Worm (Caenorhabditis elegans) whole organism, L3 larva: ENCODE measurements around the gene unc-86.

Source experiments
- R02D3.7 ChIP-seq: fragments of 150-350 bp; optimal IDR thresholded peaks from 2 replicates; lab custom pipeline; 2014; ENCODE audit warnings: missing biosample characterization, missing genetic modification characterization
- ZK546.5 ChIP-seq: sonication (generic microtip); optimal IDR thresholded peaks from 2 replicates; lab custom pipeline; 2017; ENCODE audit warnings: missing biosample characterization, missing genetic modification characterization
- aly-2 ChIP-seq: fragments of 150-350 bp; optimal IDR thresholded peaks from 2 replicates; lab custom pipeline; 2014; ENCODE audit warnings: missing biosample characterization, missing genetic modification characterization
- ama-1 ChIP-seq: fragments of 150-350 bp; optimal IDR thresholded peaks from 2 replicates; lab custom pipeline; 2018
- ceh-28 ChIP-seq: fragments of 150-350 bp; optimal IDR thresholded peaks from 2 replicates; lab custom pipeline; 2014; ENCODE audit warnings: missing biosample characterization, missing genetic modification reagents, missing genetic modification characterization
- ceh-82 ChIP-seq: fragments of 150-350 bp; optimal IDR thresholded peaks from 2 replicates; lab custom pipeline; 2014; ENCODE audit warnings: missing biosample characterization, missing genetic modification characterization
- ceh-9 ChIP-seq: sonication (generic microtip); optimal IDR thresholded peaks from 2 replicates; lab custom pipeline; 2018; ENCODE audit warnings: missing biosample characterization, missing genetic modification characterization
- daf-12 ChIP-seq: fragments of 150-350 bp; optimal IDR thresholded peaks from 2 replicates; lab custom pipeline; 2014; ENCODE audit warnings: missing biosample characterization, missing genetic modification reagents, missing genetic modification characterization
- egl-27 ChIP-seq: sonication (generic microtip); optimal IDR thresholded peaks from 4 replicates; lab custom pipeline; 2017; ENCODE audit warnings: missing biosample characterization, missing genetic modification reagents, missing genetic modification characterization
- egl-5 ChIP-seq: fragments of 150-350 bp; optimal IDR thresholded peaks from 2 replicates; lab custom pipeline; 2017; ENCODE audit warnings: missing biosample characterization, missing genetic modification reagents, missing genetic modification characterization, inconsistent platforms
- elt-1 ChIP-seq: fragments of 150-350 bp; optimal IDR thresholded peaks from 2 replicates; lab custom pipeline; 2014; ENCODE audit warnings: missing biosample characterization, missing genetic modification characterization
- elt-2 ChIP-seq: sonication (generic microtip); optimal IDR thresholded peaks from 2 replicates; lab custom pipeline; 2016; ENCODE audit warnings: missing genetic modification reagents, mild to moderate bottlenecking, missing genetic modification characterization, missing compliant biosample characterization
- elt-3 ChIP-seq, 3 experiments: fragments of 150-350 bp in 1 of 3; sonication (generic microtip) in 2 of 3; optimal IDR thresholded peaks; 2 replicates in 2 of 3; 4 replicates in 1 of 3; lab custom pipeline; 2014 to 2017; ENCODE audit warnings: missing biosample characterization in 3 of 3, missing genetic modification characterization in 3 of 3
- eor-1 ChIP-seq, 2 experiments: fragments of 150-350 bp; optimal IDR thresholded peaks; 2 replicates each; lab custom pipeline; 2014 to 2018; ENCODE audit warnings: missing biosample characterization in 2 of 2, missing genetic modification characterization in 2 of 2
- fkh-10 ChIP-seq: sonication (generic microtip); optimal IDR thresholded peaks from 2 replicates; lab custom pipeline; 2017; ENCODE audit warnings: missing biosample characterization, missing genetic modification reagents, missing genetic modification characterization
- fkh-2 ChIP-seq: fragments of 150-350 bp; optimal IDR thresholded peaks from 2 replicates; lab custom pipeline; 2014; ENCODE audit warnings: missing biosample characterization, missing genetic modification reagents, missing genetic modification characterization
- fos-1 ChIP-seq: fragments of 150-350 bp; optimal IDR thresholded peaks from 2 replicates; lab custom pipeline; 2014; ENCODE audit warnings: missing biosample characterization, missing genetic modification characterization
- hmg-11 ChIP-seq: sonication (generic microtip); optimal IDR thresholded peaks from 2 replicates; lab custom pipeline; 2016; ENCODE audit warnings: missing genetic modification characterization, missing compliant biosample characterization
- jun-1 ChIP-seq: fragments of 150-350 bp; optimal IDR thresholded peaks from 2 replicates; lab custom pipeline; 2014; ENCODE audit warnings: missing biosample characterization, missing genetic modification reagents, missing genetic modification characterization
- lin-15B ChIP-seq: fragments of 150-350 bp; optimal IDR thresholded peaks from 2 replicates; lab custom pipeline; 2014; ENCODE audit warnings: missing biosample characterization, missing genetic modification characterization
- lin-39 ChIP-seq: fragments of 150-350 bp; optimal IDR thresholded peaks from 2 replicates; lab custom pipeline; 2018; ENCODE audit warnings: missing biosample characterization, missing genetic modification reagents, missing genetic modification characterization
- lsy-12 ChIP-seq: sonication (generic microtip); optimal IDR thresholded peaks from 2 replicates; lab custom pipeline; 2016; ENCODE audit warnings: mild to moderate bottlenecking, missing genetic modification characterization, missing compliant biosample characterization
- mdl-1 ChIP-seq: fragments of 150-350 bp; optimal IDR thresholded peaks from 2 replicates; lab custom pipeline; 2014; ENCODE audit warnings: missing biosample characterization, missing genetic modification characterization
- mml-1 ChIP-seq: fragments of 150-350 bp; sonication (generic microtip); optimal IDR thresholded peaks from 3 replicates; lab custom pipeline; 2014; ENCODE audit warnings: missing biosample characterization, missing genetic modification characterization
- nfya-1 ChIP-seq: sonication (generic microtip); optimal IDR thresholded peaks from 2 replicates; lab custom pipeline; 2017; ENCODE audit warnings: missing genetic modification characterization, mild to moderate bottlenecking, missing compliant biosample characterization, antibody characterized with exemption, moderate library complexity; ENCODE audit not compliant: insufficient read depth
- nhr-11 ChIP-seq: fragments of 150-350 bp; optimal IDR thresholded peaks from 2 replicates; lab custom pipeline; 2014; ENCODE audit warnings: missing biosample characterization, missing genetic modification characterization
- nhr-12 ChIP-seq: fragments of 150-350 bp; optimal IDR thresholded peaks from 2 replicates; lab custom pipeline; 2014; ENCODE audit warnings: missing biosample characterization, missing genetic modification characterization
- nhr-23 ChIP-seq: fragments of 150-350 bp; optimal IDR thresholded peaks from 2 replicates; lab custom pipeline; 2014; ENCODE audit warnings: missing biosample characterization, missing genetic modification reagents, missing genetic modification characterization
- nhr-237 ChIP-seq: fragments of 150-350 bp; optimal IDR thresholded peaks from 2 replicates; lab custom pipeline; 2014; ENCODE audit warnings: missing biosample characterization, missing genetic modification characterization
- nhr-25 ChIP-seq: sonication (generic microtip); optimal IDR thresholded peaks from 2 replicates; lab custom pipeline; 2017; ENCODE audit warnings: missing biosample characterization, missing genetic modification characterization
- nhr-28 ChIP-seq: fragments of 150-350 bp; optimal IDR thresholded peaks from 2 replicates; lab custom pipeline; 2014; ENCODE audit warnings: missing biosample characterization, missing genetic modification characterization
- nhr-43 ChIP-seq: sonication (generic microtip); optimal IDR thresholded peaks from 2 replicates; lab custom pipeline; 2016; ENCODE audit warnings: mild to moderate bottlenecking, missing genetic modification characterization, missing compliant biosample characterization; ENCODE audit not compliant: poor library complexity, severe bottlenecking
- nhr-67 ChIP-seq: fragments of 150-350 bp; optimal IDR thresholded peaks from 2 replicates; lab custom pipeline; 2014; ENCODE audit warnings: missing biosample characterization, missing genetic modification characterization
- nhr-76 ChIP-seq: fragments of 150-350 bp; sonication (generic microtip); optimal IDR thresholded peaks from 5 replicates; lab custom pipeline; 2014; ENCODE audit warnings: missing biosample characterization, missing genetic modification characterization
- pha-4 ChIP-seq: fragments of 150-350 bp; optimal IDR thresholded peaks from 2 replicates; lab custom pipeline; 2014; ENCODE audit warnings: missing biosample characterization, missing genetic modification reagents, missing genetic modification characterization
- pqm-1 ChIP-seq: fragments of 150-350 bp; optimal IDR thresholded peaks from 2 replicates; lab custom pipeline; 2017; ENCODE audit warnings: missing biosample characterization, missing genetic modification characterization, inconsistent platforms
- skn-1 ChIP-seq: fragments of 150-350 bp; optimal IDR thresholded peaks from 2 replicates; lab custom pipeline; 2014; ENCODE audit warnings: missing biosample characterization, missing genetic modification characterization
- snpc-4 ChIP-seq: fragments of 150-350 bp; optimal IDR thresholded peaks from 2 replicates; lab custom pipeline; 2014; ENCODE audit warnings: missing biosample characterization, missing genetic modification characterization
- tbx-2 ChIP-seq: sonication (generic microtip); optimal IDR thresholded peaks from 2 replicates; lab custom pipeline; 2016; ENCODE audit warnings: mild to moderate bottlenecking, missing genetic modification characterization, missing compliant biosample characterization
- unc-62 ChIP-seq: fragments of 150-350 bp; sonication (generic microtip); optimal IDR thresholded peaks from 4 replicates; lab custom pipeline; 2014; ENCODE audit warnings: missing biosample characterization, missing genetic modification reagents, missing genetic modification characterization
- zag-1 ChIP-seq: fragments of 150-350 bp; optimal IDR thresholded peaks from 2 replicates; lab custom pipeline; 2014; ENCODE audit warnings: missing biosample characterization, missing genetic modification characterization
- ztf-11 ChIP-seq: fragments of 150-350 bp; optimal IDR thresholded peaks from 2 replicates; lab custom pipeline; 2014; ENCODE audit warnings: missing biosample characterization, missing genetic modification characterization
- ztf-4 ChIP-seq: fragments of 150-350 bp; optimal IDR thresholded peaks from 2 replicates; lab custom pipeline; 2014; ENCODE audit warnings: missing biosample characterization, missing genetic modification characterization

unc-86 gene

DNA sequence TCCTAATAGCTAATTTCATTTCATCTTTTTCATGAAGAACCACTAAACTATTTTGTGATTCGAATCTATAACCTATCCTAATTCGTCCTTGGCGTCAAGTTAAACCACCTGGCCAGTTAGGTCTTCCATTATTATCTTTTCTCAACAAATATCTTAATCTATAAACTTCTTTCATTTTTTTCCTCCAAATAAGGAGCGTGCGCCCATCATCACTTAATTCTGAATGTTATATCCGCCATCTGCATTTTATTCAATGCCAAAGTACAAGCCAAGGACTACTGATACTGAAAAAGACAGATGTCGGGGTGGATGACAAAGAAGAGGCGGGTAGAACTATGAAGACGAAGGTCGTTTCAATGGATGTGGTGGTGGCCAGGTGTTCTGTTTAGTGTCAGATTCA, 12.8 kb upstream of the unc-86 start:
- TF ChIP-seq nhr-25 (tag; lab: Kevin White, UChicago) (peak; percentile 48), nhr-23 (peak; percentile 2), ztf-4 (no peak), fkh-10 (GFP tag; lab: Kevin White, UChicago) (no peak), elt-1 (no peak), ceh-82 (tag; lab: Kevin White, UChicago) (no peak), nhr-76 (no peak), jun-1 (tag; lab: Kevin White, UChicago) (no peak), pqm-1 (tag; lab: Kevin White, UChicago) (no peak), fkh-2 (no peak), egl-5 (tag; lab: Kevin White, UChicago) (peak; percentile 25), unc-62 (GFP tag; lab: Kevin White, UChicago) (no peak), lsy-12 (no peak), snpc-4 (tag; lab: Kevin White, UChicago) (no peak), mml-1 (no peak), pha-4 (tag; lab: Kevin White, UChicago) (no peak)

DNA sequence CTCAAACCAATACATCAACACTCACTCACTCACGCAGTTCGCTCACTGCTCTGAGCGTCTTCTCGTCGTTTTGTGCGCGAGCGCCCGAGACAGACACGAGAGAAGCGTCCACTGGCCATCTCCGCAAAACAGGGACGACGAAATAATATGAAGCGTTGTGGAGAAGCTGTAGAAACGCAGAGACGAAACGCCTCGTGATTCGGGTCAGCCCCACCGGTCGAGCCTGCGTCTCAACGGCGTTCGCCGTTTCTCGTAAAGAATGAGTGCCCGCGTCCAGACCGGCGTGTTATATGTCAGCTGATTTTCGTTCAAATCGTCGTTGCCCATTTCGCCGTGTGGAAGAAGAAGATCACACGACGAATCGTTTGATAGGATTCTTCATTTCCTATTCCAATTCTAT, 11.4 kb upstream of the unc-86 start, which contains the start of gene fbxl-1:
Gene fbxl-1 (plus strand): TSS at position 320 of the 400 bp plus-strand sequence.
- no peak for TF ChIP-seq daf-12
- TF ChIP-seq nhr-67 (tag; lab: Kevin White, UChicago), result no peak
- peak; percentile 12 for TF ChIP-seq ztf-4
- no peak for TF ChIP-seq nhr-28 (tag; lab: Kevin White, UChicago)
- TF ChIP-seq eor-1 (tag; optimal IDR thresholded peaks at IDR 0.05; lab: Kevin White, UChicago), result no peak
- no peak for TF ChIP-seq aly-2 (tag; lab: Kevin White, UChicago)
- TF ChIP-seq egl-5 (tag; lab: Kevin White, UChicago), result peak; percentile 84
- no peak for TF ChIP-seq elt-3 (tag; optimal IDR thresholded peaks at IDR 0.05; lab: Kevin White, UChicago)
- peak; percentile 52 for TF ChIP-seq nhr-23
- peak; percentile 26 for TF ChIP-seq nhr-25 (tag; lab: Kevin White, UChicago)
- TF ChIP-seq pha-4 (tag; lab: Kevin White, UChicago), result peak; percentile 87
- TF ChIP-seq skn-1 (tag; lab: Kevin White, UChicago), result no peak
- no peak for TF ChIP-seq fkh-2
- TF ChIP-seq egl-27, result no peak
- peak; percentile 47 for TF ChIP-seq fkh-10 (GFP tag; lab: Kevin White, UChicago)
- peak; percentile 33 for TF ChIP-seq ceh-28 (tag; lab: Kevin White, UChicago)
- TF ChIP-seq ZK546.5 (tag; lab: Kevin White, UChicago), result no peak
- TF ChIP-seq nhr-237 (tag; lab: Kevin White, UChicago), result no peak
- TF ChIP-seq ama-1 (lab: Kevin White, UChicago), result no peak
- peak; percentile 33 for TF ChIP-seq R02D3.7
- TF ChIP-seq mdl-1, result peak; percentile 59
- no peak for TF ChIP-seq mml-1
- TF ChIP-seq lin-15B (tag; lab: Kevin White, UChicago), result peak; percentile 73
- TF ChIP-seq lin-39, result peak; percentile 64
- peak; percentile 20 for TF ChIP-seq tbx-2 (tag; lab: Kevin White, UChicago)
- TF ChIP-seq hmg-11 (tag; lab: Kevin White, UChicago), result peak; percentile 94
- peak; percentile 55 for TF ChIP-seq pqm-1 (tag; lab: Kevin White, UChicago)
- peak; percentile 63 for TF ChIP-seq nhr-43 (tag; lab: Kevin White, UChicago)
- TF ChIP-seq unc-62 (GFP tag; lab: Kevin White, UChicago), result peak; percentile 38
- TF ChIP-seq elt-2, result peak; percentile 66
- no peak for TF ChIP-seq ceh-9
- TF ChIP-seq snpc-4 (tag; lab: Kevin White, UChicago), result peak; percentile 64
- no peak for TF ChIP-seq ztf-11
- TF ChIP-seq ceh-82 (tag; lab: Kevin White, UChicago), result no peak
- no peak for TF ChIP-seq fos-1 (tag; lab: Kevin White, UChicago)
- TF ChIP-seq jun-1 (tag; lab: Kevin White, UChicago), result peak; percentile 93
- no peak for TF ChIP-seq nhr-76
- TF ChIP-seq elt-1, result peak; percentile 36
- TF ChIP-seq zag-1 (tag; lab: Kevin White, UChicago), result no peak
- peak; percentile 74 for TF ChIP-seq lsy-12
- TF ChIP-seq nfya-1 (tag; lab: Kevin White, UChicago), result peak; percentile 92
- TF ChIP-seq nhr-12 (tag; lab: Kevin White, UChicago), result no peak
- TF ChIP-seq nhr-11 (tag; lab: Kevin White, UChicago), result no peak
